Fruit fly (Drosophila melanogaster) whole organism, embryonic: ENCODE data around the gene Pvf1.

Experiments used
- Antp ChIP-seq: fragments of 200-800 bp; sonication (Bioruptor generic); optimal IDR thresholded peaks from 3 replicates; lab custom pipeline; 2016; ENCODE audit warnings: missing biosample characterization, missing genetic modification characterization
- CG10959 ChIP-seq: fragments of 200-800 bp; sonication (Bioruptor generic); IDR thresholded peaks from 2 replicates; pipeline ENCODE4 v1.3.6; 2022; ENCODE audit warnings: missing biosample characterization, missing genetic modification characterization
- CG11560 ChIP-seq: fragments of 200-800 bp; sonication (Bioruptor generic); IDR thresholded peaks from 3 replicates; pipeline ENCODE4 v1.3.6; 2022; ENCODE audit warnings: missing biosample characterization, missing genetic modification characterization
- CG12104 ChIP-seq: fragments of 200-800 bp; sonication (Bioruptor generic); optimal IDR thresholded peaks from 3 replicates; lab custom pipeline; 2016; ENCODE audit warnings: missing biosample characterization, missing genetic modification characterization
- CG1233 ChIP-seq: fragments of 200-800 bp; sonication (Bioruptor generic); optimal IDR thresholded peaks from 4 replicates; lab custom pipeline; 2018; ENCODE audit warnings: missing biosample characterization, mild to moderate bottlenecking, missing genetic modification characterization
- CG14014 ChIP-seq: fragments of 200-800 bp; sonication (Bioruptor generic); IDR thresholded peaks from 2 replicates; pipeline ENCODE4 v1.3.6; 2022; ENCODE audit warnings: missing biosample characterization, missing genetic modification characterization
- CG15601 ChIP-seq: fragments of 200-800 bp; sonication (Bioruptor generic); optimal IDR thresholded peaks from 3 replicates; lab custom pipeline; 2019; ENCODE audit warnings: missing biosample characterization, mild to moderate bottlenecking, missing genetic modification characterization, moderate library complexity
- CG16779 ChIP-seq: fragments of 200-800 bp; sonication (Bioruptor generic); IDR thresholded peaks from 2 replicates; pipeline ENCODE4 v1.3.6; 2022; ENCODE audit warnings: missing biosample characterization, missing genetic modification characterization
- CG17361 ChIP-seq: fragments of 200-800 bp; sonication (Bioruptor generic); IDR thresholded peaks from 3 replicates; pipeline ENCODE4 v1.3.6; 2022; ENCODE audit warnings: missing biosample characterization, missing genetic modification characterization
- CG17912 ChIP-seq: fragments of 200-800 bp; sonication (Bioruptor generic); optimal IDR thresholded peaks from 2 replicates; lab custom pipeline; 2018; ENCODE audit warnings: missing biosample characterization, mild to moderate bottlenecking, missing genetic modification characterization
- CG30431 ChIP-seq: fragments of 200-800 bp; sonication (Bioruptor generic); optimal IDR thresholded peaks from 2 replicates; lab custom pipeline; 2017; ENCODE audit warnings: missing biosample characterization, missing genetic modification characterization
- CG31224 ChIP-seq: fragments of 200-800 bp; sonication (Bioruptor generic); IDR thresholded peaks from 2 replicates; pipeline ENCODE4 v1.3.6; 2022; ENCODE audit warnings: missing biosample characterization, missing genetic modification characterization
- CG3995 ChIP-seq: fragments of 200-800 bp; sonication (Bioruptor generic); optimal IDR thresholded peaks from 3 replicates; lab custom pipeline; 2016; ENCODE audit warnings: missing biosample characterization, missing genetic modification characterization
- CG4328 ChIP-seq: fragments of 200-800 bp; sonication (Bioruptor generic); optimal IDR thresholded peaks from 3 replicates; lab custom pipeline; 2017; ENCODE audit warnings: missing biosample characterization, missing genetic modification reagents, missing genetic modification characterization
- CG4360 ChIP-seq: fragments of 200-800 bp; sonication (Bioruptor generic); IDR thresholded peaks from 2 replicates; pipeline ENCODE4 v1.3.6; 2022; ENCODE audit warnings: missing biosample characterization, missing genetic modification characterization
- CG4730 ChIP-seq: fragments of 200-800 bp; sonication (Bioruptor generic); IDR thresholded peaks from 2 replicates; pipeline ENCODE4 v1.3.6; 2022; ENCODE audit warnings: missing biosample characterization, missing genetic modification characterization
- CG4820 ChIP-seq: fragments of 200-800 bp; sonication (Bioruptor generic); optimal IDR thresholded peaks from 3 replicates; lab custom pipeline; 2016; ENCODE audit warnings: missing biosample characterization, missing genetic modification characterization
- CG6654 ChIP-seq: fragments of 200-800 bp; sonication (Bioruptor generic); optimal IDR thresholded peaks from 2 replicates; lab custom pipeline; 2017; ENCODE audit warnings: missing biosample characterization, mild to moderate bottlenecking, missing genetic modification characterization
- CG7987 ChIP-seq: fragments of 200-800 bp; sonication (Bioruptor generic); optimal IDR thresholded peaks from 2 replicates; lab custom pipeline; 2018; ENCODE audit warnings: missing biosample characterization, mild to moderate bottlenecking, missing genetic modification characterization, moderate library complexity
- CG8089 ChIP-seq: fragments of 200-800 bp; sonication (Bioruptor generic); optimal IDR thresholded peaks from 3 replicates; lab custom pipeline; 2016; ENCODE audit warnings: missing biosample characterization, missing genetic modification characterization
- CG9609 ChIP-seq: fragments of 200-800 bp; sonication (Bioruptor generic); optimal IDR thresholded peaks from 3 replicates; lab custom pipeline; 2016; ENCODE audit warnings: missing biosample characterization, missing genetic modification characterization
- CG9876 ChIP-seq: fragments of 200-800 bp; sonication (Bioruptor generic); optimal IDR thresholded peaks from 2 replicates; lab custom pipeline; 2016; ENCODE audit warnings: missing biosample characterization, missing genetic modification characterization
- CHES-1-like ChIP-seq: fragments of 200-800 bp; sonication (Bioruptor generic); optimal IDR thresholded peaks from 2 replicates; lab custom pipeline; 2016; ENCODE audit warnings: missing biosample characterization, missing genetic modification characterization
- E2f1 ChIP-seq: fragments of 200-800 bp; sonication (Bioruptor generic); IDR thresholded peaks from 2 replicates; pipeline ENCODE4 v1.3.6; 2022; ENCODE audit warnings: missing biosample characterization, missing genetic modification characterization
- Fer2 ChIP-seq: fragments of 200-800 bp; sonication (Bioruptor generic); optimal IDR thresholded peaks from 2 replicates; lab custom pipeline; 2018; ENCODE audit warnings: missing biosample characterization, mild to moderate bottlenecking, missing genetic modification characterization, moderate library complexity
- HLHmδ ChIP-seq: fragments of 200-800 bp; sonication (Bioruptor generic); optimal IDR thresholded peaks from 2 replicates; lab custom pipeline; 2018; ENCODE audit warnings: missing biosample characterization, mild to moderate bottlenecking, missing genetic modification characterization, moderate library complexity
- NC2β ChIP-seq: fragments of 200-800 bp; sonication (Bioruptor generic); optimal IDR thresholded peaks from 2 replicates; lab custom pipeline; 2016; ENCODE audit warnings: missing biosample characterization, missing genetic modification characterization
- Poxn ChIP-seq: fragments of 200-800 bp; sonication (Bioruptor generic); IDR thresholded peaks from 2 replicates; pipeline ENCODE4 v1.3.6; 2022; ENCODE audit warnings: missing biosample characterization, missing genetic modification characterization
- Sin3A ChIP-seq: fragments of >200 bp; optimal IDR thresholded peaks from 2 replicates; lab custom pipeline; 2018
- Trl ChIP-seq, 3 experiments: fragments of >200 bp in 2 of 3; fragments of 200-800 bp in 1 of 3; sonication (Bioruptor generic) in 1 of 3; optimal IDR thresholded peaks; 2 replicates in 1 of 3; 3 replicates in 2 of 3; lab custom pipeline; 2016 to 2017; ENCODE audit warnings: missing biosample characterization in 1 of 3, missing genetic modification characterization in 1 of 3
- croc ChIP-seq: fragments of 200-800 bp; sonication (Bioruptor generic); conservative IDR thresholded peaks from 3 replicates; pipeline ENCODE4 v1.3.6; 2022; ENCODE audit warnings: missing biosample characterization, missing genetic modification characterization
- cwo ChIP-seq: fragments of 200-800 bp; sonication (Bioruptor generic); optimal IDR thresholded peaks from 3 replicates; lab custom pipeline; 2017; ENCODE audit warnings: missing biosample characterization, missing genetic modification characterization, mild to moderate bottlenecking, moderate library complexity, missing genetic modification reagents
- ewg ChIP-seq: fragments of 200-800 bp; sonication (Bioruptor generic); optimal IDR thresholded peaks from 3 replicates; lab custom pipeline; 2017; ENCODE audit warnings: mild to moderate bottlenecking, missing biosample characterization, missing genetic modification reagents, missing genetic modification characterization
- eyg ChIP-seq: fragments of 200-800 bp; sonication (Bioruptor generic); optimal IDR thresholded peaks from 3 replicates; lab custom pipeline; 2016; ENCODE audit warnings: missing biosample characterization, missing genetic modification characterization
- hbn ChIP-seq: fragments of 200-800 bp; sonication (Bioruptor generic); IDR thresholded peaks from 2 replicates; pipeline ENCODE4 v1.3.6; 2022; ENCODE audit warnings: missing biosample characterization, missing genetic modification characterization; ENCODE audit not compliant: partially characterized antibody
- jumu ChIP-seq: fragments of 200-800 bp; sonication (Bioruptor generic); optimal IDR thresholded peaks from 3 replicates; lab custom pipeline; 2016; ENCODE audit warnings: missing biosample characterization, missing genetic modification characterization
- kah ChIP-seq: fragments of 200-800 bp; sonication (Bioruptor generic); optimal IDR thresholded peaks from 2 replicates; lab custom pipeline; 2018; ENCODE audit warnings: missing biosample characterization, mild to moderate bottlenecking, missing genetic modification characterization
- lola ChIP-seq, 3 experiments: fragments of >200 bp in 2 of 3; fragments of 200-800 bp in 1 of 3; sonication (Bioruptor generic) in 1 of 3; optimal IDR thresholded peaks; 2 replicates each; lab custom pipeline; 2017 to 2019; ENCODE audit warnings: missing biosample characterization in 3 of 3, missing genetic modification characterization in 3 of 3, mild to moderate bottlenecking in 1 of 3, moderate library complexity in 1 of 3
- pb ChIP-seq: fragments of 200-800 bp; sonication (Bioruptor generic); optimal IDR thresholded peaks from 3 replicates; lab custom pipeline; 2016; ENCODE audit warnings: missing biosample characterization, missing genetic modification characterization
- run ChIP-seq: fragments of 200-800 bp; sonication (Bioruptor generic); optimal IDR thresholded peaks from 3 replicates; lab custom pipeline; 2018; ENCODE audit warnings: missing biosample characterization, mild to moderate bottlenecking, missing genetic modification characterization
- slbo ChIP-seq: fragments of 200-800 bp; sonication (Bioruptor generic); IDR thresholded peaks from 2 replicates; pipeline ENCODE4 v1.3.6; 2022; ENCODE audit warnings: missing biosample characterization, missing genetic modification characterization
- ssp ChIP-seq: fragments of 200-800 bp; sonication (Bioruptor generic); IDR thresholded peaks from 2 replicates; pipeline ENCODE4 v1.3.6; 2022; ENCODE audit warnings: missing biosample characterization, missing genetic modification characterization
- tap ChIP-seq: fragments of 200-800 bp; optimal IDR thresholded peaks from 3 replicates; lab custom pipeline; 2019; ENCODE audit warnings: missing biosample characterization, mild to moderate bottlenecking, missing genetic modification characterization, moderate library complexity
- tio ChIP-seq: fragments of 200-800 bp; sonication (Bioruptor generic); optimal IDR thresholded peaks from 2 replicates; lab custom pipeline; 2017; ENCODE audit warnings: missing biosample characterization, missing genetic modification characterization, inconsistent platforms
- trem ChIP-seq: fragments of 200-800 bp; optimal IDR thresholded peaks from 3 replicates; lab custom pipeline; 2019; ENCODE audit warnings: missing biosample characterization, mild to moderate bottlenecking, missing genetic modification characterization, moderate library complexity
- unpg ChIP-seq: fragments of 200-800 bp; sonication (Bioruptor generic); optimal IDR thresholded peaks from 3 replicates; lab custom pipeline; 2018; ENCODE audit warnings: missing biosample characterization, mild to moderate bottlenecking, missing genetic modification characterization, moderate library complexity
- usp ChIP-seq: fragments of >200 bp; optimal IDR thresholded peaks from 2 replicates; lab custom pipeline; 2017; ENCODE audit warnings: missing biosample characterization, missing genetic modification characterization
- wdn ChIP-seq: fragments of 200-800 bp; sonication (Bioruptor generic); IDR thresholded peaks from 2 replicates; pipeline ENCODE4 v1.3.6; 2022; ENCODE audit warnings: missing biosample characterization, missing genetic modification characterization
- zen ChIP-seq: fragments of 200-800 bp; sonication (Bioruptor generic); optimal IDR thresholded peaks from 3 replicates; lab custom pipeline; 2018; ENCODE audit warnings: missing biosample characterization, mild to moderate bottlenecking, missing genetic modification characterization, moderate library complexity

Pvf1 gene

dm6 chrX:18834399-18834798 lies 1.9 kb downstream of the Pvf1 start (continued):
- TF ChIP-seq Trl (optimal IDR thresholded peaks at IDR 0.05; lab: Kevin White, UChicago): no peak
- TF ChIP-seq Trl (GFP tag; optimal IDR thresholded peaks at IDR 0.05; lab: Kevin White, UChicago): peak; percentile 13
- no peak for TF ChIP-seq CG11560 (tag; lab: Robert Waterston, UW)
- no peak for TF ChIP-seq tio (GFP tag; lab: Kevin White, UChicago)
- no peak for TF ChIP-seq lola (GFP tag; optimal IDR thresholded peaks at IDR 0.05; lab: Kevin White, UChicago)
- no peak for TF ChIP-seq wdn
- TF ChIP-seq Poxn (GFP tag; lab: Robert Waterston, UW): no peak
- TF ChIP-seq slbo (GFP tag; lab: Robert Waterston, UW): no peak; the same call in 1 of the 2 replicates
- no peak for TF ChIP-seq Sin3A (lab: Kevin White, UChicago)
- no peak for TF ChIP-seq CG4730 (GFP tag; lab: Robert Waterston, UW)
- no peak for TF ChIP-seq hbn
- TF ChIP-seq NC2β (GFP tag; lab: Kevin White, UChicago): no peak
- no peak for TF ChIP-seq CG17361 (GFP tag; lab: Robert Waterston, UW)
- no peak for TF ChIP-seq ssp (GFP tag; lab: Robert Waterston, UW)
- peak; percentile 41 for TF ChIP-seq cwo (GFP tag; lab: Kevin White, UChicago)
- TF ChIP-seq CG10959 (GFP tag; lab: Robert Waterston, UW): no peak
- TF ChIP-seq jumu (GFP tag; lab: Kevin White, UChicago): no peak
- TF ChIP-seq CG15601 (tag; lab: Kevin White, UChicago): no peak
- no peak for TF ChIP-seq tap (tag; lab: Kevin White, UChicago)
- no peak for TF ChIP-seq CG31224 (GFP tag; lab: Robert Waterston, UW)
- TF ChIP-seq CG6654 (GFP tag; lab: Kevin White, UChicago): no peak
- TF ChIP-seq kah (GFP tag; lab: Kevin White, UChicago): no peak
- no peak for TF ChIP-seq CG4360
- TF ChIP-seq CG30431 (GFP tag; lab: Kevin White, UChicago): no peak
- TF ChIP-seq trem (tag; lab: Kevin White, UChicago): no peak
- no peak for TF ChIP-seq CG16779 (GFP tag; lab: Robert Waterston, UW)
- TF ChIP-seq CG7987: no peak
- no peak for TF ChIP-seq eyg
- TF ChIP-seq unpg (GFP tag; lab: Kevin White, UChicago): no peak
- no peak for TF ChIP-seq run
- TF ChIP-seq CG1233 (GFP tag; lab: Kevin White, UChicago): no peak
- TF ChIP-seq ewg: no peak
- no peak for TF ChIP-seq CG4328
- 0 out of 2 replicates have a peak, but pooled peaks have one; percentile 19 for TF ChIP-seq CG14014 (GFP tag; lab: Robert Waterston, UW)
- no peak for TF ChIP-seq CG3995
- TF ChIP-seq CG9876 (GFP tag; lab: Kevin White, UChicago): no peak
- TF ChIP-seq CHES-1-like (GFP tag; lab: Kevin White, UChicago): no peak
- TF ChIP-seq CG4820: peak; percentile 19
- TF ChIP-seq Antp (GFP tag; lab: Kevin White, UChicago): no peak
- TF ChIP-seq pb (GFP tag; lab: Kevin White, UChicago): no peak
- no peak for TF ChIP-seq HLHmδ (GFP tag; lab: Kevin White, UChicago)
- no peak for TF ChIP-seq CG17912 (GFP tag; lab: Kevin White, UChicago)
- no peak for TF ChIP-seq Fer2 (tag; lab: Kevin White, UChicago)
- no peak for TF ChIP-seq zen (tag; lab: Kevin White, UChicago)
- TF ChIP-seq usp (GFP tag; lab: Kevin White, UChicago): no peak
- TF ChIP-seq E2f1 (GFP tag; lab: Robert Waterston, UW): no peak
- TF ChIP-seq CG9609 (GFP tag; lab: Kevin White, UChicago): no peak
- TF ChIP-seq croc (GFP tag; lab: Robert Waterston, UW): no peak; the same call in 2 of the 3 replicates
- no peak for TF ChIP-seq CG8089 (GFP tag; lab: Kevin White, UChicago)
- no peak for TF ChIP-seq CG12104
